Fruit fly (Drosophila melanogaster): ENCODE results near the gene CG9040.

dm6 chr3L:14028485-14029384 lies 41.1 kb downstream of the CG9040 start, which contains the start of gene Ptip:
- TF ChIP-seq CG6791 (GFP tag; IDR thresholded peaks at IDR 0.05; ENCODE audit: partially characterized antibody) = peak; percentile 98
- no peak for TF ChIP-seq Atf-2 (GFP tag; optimal IDR thresholded peaks at IDR 0.05)
- peak; percentile 79 for TF ChIP-seq CG14710 (tag; optimal IDR thresholded peaks at IDR 0.05)
- TF ChIP-seq ttk (GFP tag; IDR thresholded peaks at IDR 0.05) = no peak
- TF ChIP-seq Ada2b (GFP tag; IDR thresholded peaks at IDR 0.05) = 0 out of 2 replicates have a peak, but pooled peaks have one; percentile 19
- TF ChIP-seq CG10543 (GFP tag; optimal IDR thresholded peaks at IDR 0.05) = no peak
- TF ChIP-seq lilli (GFP tag; optimal IDR thresholded peaks at IDR 0.05) = peak; percentile 1
